Fruit fly (Drosophila melanogaster) whole organism, wandering third instar larva: Measurements from ENCODE around the gene CG43219.
A peak's percentile ranks its signal among the peaks of the same experiment; 100 is the strongest.

Experiments
- Abd-B ChIP-seq: fragments of >200 bp; optimal IDR thresholded peaks from 2 replicates; lab custom pipeline; 2017; ENCODE audit warnings: missing biosample characterization, missing genetic modification characterization
- Dfd ChIP-seq: fragments of >200 bp; optimal IDR thresholded peaks from 2 replicates; lab custom pipeline; 2017; ENCODE audit warnings: missing biosample characterization, missing genetic modification characterization
- Jra ChIP-seq: sonication (Bioruptor generic); optimal IDR thresholded peaks from 2 replicates; lab custom pipeline; 2016; ENCODE audit warnings: missing biosample characterization, missing genetic modification characterization
- Myc ChIP-seq: fragments of >200 bp; optimal IDR thresholded peaks from 2 replicates; lab custom pipeline; 2017
- N ChIP-seq: fragments of >200 bp; optimal IDR thresholded peaks from 2 replicates; lab custom pipeline; 2018; ENCODE audit warnings: missing biosample characterization, missing external identifiers, missing genetic modification characterization
- dmrt93B ChIP-seq: fragments of 200-800 bp; sonication (Bioruptor generic); optimal IDR thresholded peaks from 2 replicates; lab custom pipeline; 2018; ENCODE audit warnings: missing biosample characterization, mild to moderate bottlenecking, missing genetic modification characterization
- fru ChIP-seq: fragments of 200-800 bp; sonication (Bioruptor generic); optimal IDR thresholded peaks from 3 replicates; lab custom pipeline; 2016; ENCODE audit warnings: missing biosample characterization, mild to moderate bottlenecking, missing genetic modification characterization
- h ChIP-seq: fragments of 200-800 bp; sonication (Bioruptor generic); optimal IDR thresholded peaks from 3 replicates; lab custom pipeline; 2016; ENCODE audit warnings: missing biosample characterization, mild to moderate bottlenecking, missing genetic modification characterization
- jim ChIP-seq: fragments of 175-275, 200-325 bp; sonication (Bioruptor generic); optimal IDR thresholded peaks from 2 replicates; lab custom pipeline; 2016; ENCODE audit warnings: missing biosample characterization, mild to moderate bottlenecking, missing genetic modification characterization

dm6 chr3L:21253761-21254523 lies 33.7 kb downstream of the CG43219 start:
- TF ChIP-seq Dfd: peak; percentile 59
- no peak for TF ChIP-seq Abd-B (GFP tag; lab: Kevin White, UChicago)
- peak; percentile 87 for TF ChIP-seq jim (GFP tag; lab: Kevin White, UChicago)
- peak; percentile 97 for TF ChIP-seq Jra (GFP tag; lab: Kevin White, UChicago)
- peak; percentile 99 for TF ChIP-seq h
- no peak for TF ChIP-seq N (GFP tag; lab: Kevin White, UChicago)
- TF ChIP-seq fru (GFP tag; lab: Kevin White, UChicago): peak; percentile 99
- TF ChIP-seq Myc (lab: Kevin White, UChicago): no peak
- peak; percentile 98 for TF ChIP-seq dmrt93B (GFP tag; lab: Kevin White, UChicago)
